Worm (Caenorhabditis elegans): ENCODE measurements around the gene W08F4.12.
A peak's percentile ranks its signal among the peaks of the same experiment; 100 is the strongest.

The W08F4.12 gene

ce11 chrII:572010-572409 is 12.2 kb downstream of the W08F4.12 start, which contains the start of gene mlt-8:
mlt-8 (minus strand) TSS chrII:572110.
- TF ChIP-seq nhr-84 (tag; optimal IDR thresholded peaks at IDR 0.05) (no peak), blmp-1 (tag; optimal IDR thresholded peaks at IDR 0.05) (peak; percentile 17), C16A3.4 (tag; optimal IDR thresholded peaks at IDR 0.05) (no peak)

DNA sequence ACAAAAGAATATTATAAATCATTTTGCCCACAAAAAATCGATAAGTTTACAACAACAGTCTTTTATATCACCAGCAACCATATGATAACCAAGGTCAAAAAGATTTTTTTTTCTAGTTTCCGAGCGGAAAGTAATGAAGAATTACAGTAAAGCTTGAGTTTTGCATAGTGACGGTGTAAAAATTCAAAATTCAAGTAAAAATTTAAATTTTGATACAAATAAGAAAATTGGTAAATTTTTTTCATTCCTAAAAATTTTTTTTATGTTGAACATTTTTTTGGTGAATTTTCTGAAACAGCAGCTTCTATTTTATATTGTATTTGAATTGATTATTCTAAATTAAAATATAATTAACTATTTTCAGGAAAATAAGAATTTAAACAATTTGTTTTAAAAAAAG is 15.4 kb downstream of the W08F4.12 start, which contains the start of gene W08F4.5:
TSS of gene W08F4.5 (minus strand) at position 101 of the 400 bp plus-strand sequence.
- TF ChIP-seq lsy-2 (tag; optimal IDR thresholded peaks at IDR 0.05) (no peak), egl-27 (tag; optimal IDR thresholded peaks at IDR 0.05) (no peak), tlp-1 (tag; optimal IDR thresholded peaks at IDR 0.05) (no peak), efl-1 (optimal IDR thresholded peaks at IDR 0.05) (no peak), efl-1 (GFP tag; optimal IDR thresholded peaks at IDR 0.05 in 1 of 2) (no peak), efl-3 (GFP tag; optimal IDR thresholded peaks at IDR 0.05) (no peak), C34B4.2 (tag; optimal IDR thresholded peaks at IDR 0.05) (no peak), nhr-28 (tag; optimal IDR thresholded peaks at IDR 0.05) (no peak)

DNA sequence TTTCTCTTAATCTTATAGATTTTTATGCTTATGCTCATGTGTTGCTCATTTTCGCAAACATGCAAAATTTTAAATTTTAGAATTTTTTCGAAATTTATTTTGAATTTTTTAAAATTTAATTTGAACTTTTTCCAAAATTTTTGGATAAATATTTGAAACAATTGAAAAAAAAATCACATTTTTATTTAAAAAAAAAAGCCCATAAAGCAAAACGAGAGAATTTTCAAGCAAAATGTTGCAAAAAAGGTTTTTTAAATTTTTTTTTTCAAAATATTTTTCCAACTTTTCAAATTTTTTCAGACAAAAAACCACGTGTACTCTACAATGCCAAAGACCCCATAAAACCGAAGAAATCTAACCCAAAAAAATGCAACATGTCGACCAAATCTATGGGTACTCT is 28.0 kb downstream of the W08F4.12 start, which contains the start of the genes C09E8.1 and C09E8.6:
TSS of gene C09E8.1 (plus strand) at position 301 of the 400 bp plus-strand sequence.
TSS of gene C09E8.6 (plus strand) at position 313 of the 400 bp plus-strand sequence.
- TF ChIP-seq egl-27 (tag; optimal IDR thresholded peaks at IDR 0.05), result no peak
- no peak for TF ChIP-seq unc-130 (tag; optimal IDR thresholded peaks at IDR 0.05)

DNA sequence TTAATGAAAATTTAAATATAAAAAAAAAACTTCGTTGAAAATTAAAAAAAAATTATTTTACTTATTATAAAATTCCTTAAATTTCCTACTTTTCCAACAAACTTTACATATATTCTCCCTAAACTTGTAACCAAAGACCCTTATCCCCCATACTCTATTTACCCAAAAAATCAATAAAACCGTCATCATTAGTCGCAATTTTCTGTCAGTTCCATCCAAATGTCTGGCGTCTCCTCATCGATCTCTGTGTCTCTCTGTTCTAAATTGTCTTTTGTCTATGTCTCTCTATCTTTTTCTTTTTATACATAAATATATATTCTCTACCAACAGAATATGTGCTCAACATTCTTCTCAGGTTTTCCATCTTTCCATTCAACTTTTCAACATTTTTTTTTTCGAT is 28.9 kb downstream of the W08F4.12 start:
- TF ChIP-seq lsy-2 (tag; optimal IDR thresholded peaks at IDR 0.05), result peak in 1 of 2 experiments; percentile 20
- TF ChIP-seq skn-1 (tag; optimal IDR thresholded peaks at IDR 0.05), result peak; percentile 24
- no peak for TF ChIP-seq egl-13 (tag; optimal IDR thresholded peaks at IDR 0.05)
- TF ChIP-seq lin-35 (GFP tag; optimal IDR thresholded peaks at IDR 0.05), result peak in 1 of 2 experiments; percentile 0
- TF ChIP-seq efl-1 (optimal IDR thresholded peaks at IDR 0.05), result peak in 1 of 2 experiments; percentile 13
- TF ChIP-seq efl-1 (GFP tag; optimal IDR thresholded peaks at IDR 0.05 in 1 of 2), result peak in 1 of 2 experiments; percentile 77
- no peak for TF ChIP-seq pax-3 (tag; optimal IDR thresholded peaks at IDR 0.05)

DNA sequence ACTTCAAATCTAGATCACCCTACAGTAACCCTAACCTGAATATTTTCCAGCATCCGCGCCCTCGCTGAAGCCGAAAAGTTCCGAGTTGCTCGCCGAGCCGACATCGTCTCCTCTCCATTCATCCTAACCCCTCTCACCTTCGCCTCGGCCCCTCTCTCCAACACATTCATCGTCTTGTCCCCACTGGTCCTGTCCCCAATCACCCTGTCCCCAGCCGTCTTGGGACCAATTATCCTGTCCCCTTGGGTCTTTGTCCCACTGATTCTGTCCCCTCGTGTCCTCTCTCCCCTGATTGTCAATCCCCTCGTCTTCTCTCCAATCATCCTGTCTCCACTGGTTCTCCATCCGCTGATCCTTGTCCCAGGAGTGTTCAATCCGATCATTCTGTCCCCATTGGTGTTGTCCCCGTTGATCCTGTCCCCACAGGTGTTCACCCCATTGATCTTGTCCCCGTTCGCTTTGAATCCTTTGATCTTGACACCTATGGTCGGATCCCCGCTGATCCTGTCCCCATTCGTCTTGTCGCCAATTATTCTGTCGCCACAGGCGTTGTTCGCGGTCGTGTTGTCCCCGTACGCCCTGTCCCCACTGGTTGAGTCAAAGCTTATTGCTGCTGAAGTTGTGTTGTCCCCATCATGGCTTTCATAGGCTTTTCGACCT is 32.8 kb downstream of the W08F4.12 start, which contains the start of gene lips-7:
TSS of gene lips-7 (plus strand) at position 610 of the 660 bp plus-strand sequence.
- TF ChIP-seq unc-130 (tag; optimal IDR thresholded peaks at IDR 0.05) (no peak), efl-1 (optimal IDR thresholded peaks at IDR 0.05) (no peak), efl-1 (GFP tag; optimal IDR thresholded peaks at IDR 0.05 in 1 of 2) (peak in 1 of 2 experiments; percentile 35), fkh-10 (GFP tag; optimal IDR thresholded peaks at IDR 0.05) (no peak), C34B4.2 (tag; optimal IDR thresholded peaks at IDR 0.05) (no peak), dsc-1 (tag; optimal IDR thresholded peaks at IDR 0.05) (no peak)

ce11 chrII:549501-549900 is 34.7 kb downstream of the W08F4.12 start:
- TF ChIP-seq efl-3 (GFP tag; optimal IDR thresholded peaks at IDR 0.05) (no peak), efl-1 (optimal IDR thresholded peaks at IDR 0.05) (no peak), efl-1 (GFP tag; optimal IDR thresholded peaks at IDR 0.05 in 1 of 2) (peak in 1 of 2 experiments; percentile 77)

ce11 chrII:546405-546804 is 37.8 kb downstream of the W08F4.12 start, which contains the start of gene mlt-10:
mlt-10 (plus strand) TSS chrII:546705.
- TF ChIP-seq ceh-82 (tag; optimal IDR thresholded peaks at IDR 0.05) (no peak), nhr-47 (tag; optimal IDR thresholded peaks at IDR 0.05) (no peak), C34B4.2 (tag; optimal IDR thresholded peaks at IDR 0.05) (no peak), blmp-1 (tag; optimal IDR thresholded peaks at IDR 0.05) (no peak), nhr-77 (tag; optimal IDR thresholded peaks at IDR 0.05) (no peak), nhr-90 (tag; optimal IDR thresholded peaks at IDR 0.05; ENCODE audit: poor library complexity) (no peak), nhr-85 (tag) (no peak), lir-3 (tag; optimal IDR thresholded peaks at IDR 0.05; ENCODE audit: poor library complexity) (no peak), unc-86 (tag; optimal IDR thresholded peaks at IDR 0.05) (no peak), fkh-4 (tag; optimal IDR thresholded peaks at IDR 0.05; ENCODE audit: borderline replicate concordance) (no peak), isw-1 (GFP tag; IDR thresholded peaks at IDR 0.05) (no peak), swsn-7 (tag; optimal IDR thresholded peaks at IDR 0.05) (no peak)
